Worm (Caenorhabditis elegans) whole organism, L1 larva: ENCODE data around the gene Y47D7A.18.

Source experiments
- Y116A8C.19 ChIP-seq: sonication (generic microtip); optimal IDR thresholded peaks from 2 replicates; lab custom pipeline; 2016; ENCODE audit warnings: missing compliant biosample characterization, missing genetic modification characterization, borderline replicate concordance
- aly-2 ChIP-seq: fragments of 150-350 bp; optimal IDR thresholded peaks from 2 replicates; lab custom pipeline; 2014; ENCODE audit warnings: missing biosample characterization, missing genetic modification characterization
- ama-1 ChIP-seq: fragments of 150-350 bp; optimal IDR thresholded peaks from 2 replicates; lab custom pipeline; 2014
- dsc-1 ChIP-seq: sonication (generic microtip); optimal IDR thresholded peaks from 2 replicates; lab custom pipeline; 2016; ENCODE audit warnings: mild to moderate bottlenecking, missing genetic modification characterization, missing compliant biosample characterization
- fos-1 ChIP-seq: fragments of 150-350 bp; optimal IDR thresholded peaks from 2 replicates; lab custom pipeline; 2014; ENCODE audit warnings: missing biosample characterization, missing genetic modification characterization
- hpl-2 ChIP-seq: fragments of 150-350 bp; optimal IDR thresholded peaks from 2 replicates; lab custom pipeline; 2014; ENCODE audit warnings: missing biosample characterization, missing genetic modification reagents, missing genetic modification characterization
- jun-1 ChIP-seq: fragments of 150-350 bp; optimal IDR thresholded peaks from 2 replicates; lab custom pipeline; 2014; ENCODE audit warnings: missing biosample characterization, missing genetic modification reagents, missing genetic modification characterization
- lir-3 ChIP-seq: sonication (generic microtip); optimal IDR thresholded peaks from 2 replicates; lab custom pipeline; 2016; ENCODE audit warnings: mild to moderate bottlenecking, missing genetic modification characterization, moderate library complexity, missing compliant biosample characterization; ENCODE audit not compliant: poor library complexity
- nhr-11 ChIP-seq: fragments of 150-350 bp; optimal IDR thresholded peaks from 2 replicates; lab custom pipeline; 2014; ENCODE audit warnings: missing biosample characterization, missing genetic modification characterization
- nhr-47 ChIP-seq: sonication (generic microtip); optimal IDR thresholded peaks from 2 replicates; lab custom pipeline; 2016; ENCODE audit warnings: mild to moderate bottlenecking, missing genetic modification characterization, moderate library complexity, missing compliant biosample characterization
- nhr-77 ChIP-seq: fragments of 150-350 bp; optimal IDR thresholded peaks from 2 replicates; lab custom pipeline; 2014; ENCODE audit warnings: missing biosample characterization, missing genetic modification characterization
- unc-130 ChIP-seq: fragments of 150-350 bp; optimal IDR thresholded peaks from 2 replicates; lab custom pipeline; 2017; ENCODE audit warnings: missing biosample characterization, missing genetic modification characterization, inconsistent platforms
- ztf-4 ChIP-seq: fragments of 150-350 bp; optimal IDR thresholded peaks from 2 replicates; lab custom pipeline; 2014; ENCODE audit warnings: missing biosample characterization, missing genetic modification characterization

DNA sequence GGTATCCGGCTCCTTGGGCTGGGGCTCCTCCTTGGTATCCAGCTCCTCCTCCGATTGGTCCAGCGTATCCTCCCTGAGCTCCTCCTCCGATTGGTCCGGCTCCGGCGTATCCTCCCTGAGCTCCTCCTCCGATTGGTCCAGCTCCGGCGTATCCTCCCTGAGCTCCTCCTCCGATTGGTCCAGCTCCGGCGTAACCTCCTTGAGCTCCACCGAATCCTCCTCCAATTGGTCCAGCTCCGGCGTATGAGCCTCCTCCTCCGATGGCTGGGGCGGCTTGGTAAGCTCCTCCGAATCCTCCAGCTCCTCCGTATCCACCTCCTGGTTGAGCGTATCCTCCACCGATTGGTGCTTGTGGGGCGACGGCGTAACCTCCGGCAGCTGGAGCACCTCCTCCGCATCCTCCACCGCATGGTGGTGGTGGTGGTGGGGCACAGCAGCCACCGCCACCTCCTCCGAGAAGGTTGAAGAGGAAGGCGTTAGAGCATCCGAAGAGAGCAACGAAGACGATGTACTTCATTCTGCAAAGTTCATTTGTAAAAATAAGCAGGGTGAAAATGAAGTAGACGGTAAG is 18.9 kb upstream of the Y47D7A.18 start, which contains the start of gene Y47D7A.13:
- TF ChIP-seq unc-130 (tag; lab: Kevin White, UChicago), result no peak
- TF ChIP-seq fos-1 (tag; lab: Kevin White, UChicago), result no peak
- no peak for TF ChIP-seq ztf-4 (tag; lab: Kevin White, UChicago)
- TF ChIP-seq Y116A8C.19, result no peak
- no peak for TF ChIP-seq nhr-77
- TF ChIP-seq nhr-47 (tag; lab: Kevin White, UChicago), result no peak
- TF ChIP-seq hpl-2, result no peak
- no peak for TF ChIP-seq aly-2 (tag; lab: Kevin White, UChicago)
- no peak for TF ChIP-seq lir-3 (tag; lab: Kevin White, UChicago)
- no peak for TF ChIP-seq jun-1
- no peak for TF ChIP-seq nhr-11 (tag; lab: Kevin White, UChicago)
- no peak for TF ChIP-seq dsc-1 (tag; lab: Kevin White, UChicago)
- TF ChIP-seq ama-1 (lab: Kevin White, UChicago), result no peak
